Fruit fly (Drosophila melanogaster) whole organism, embryonic: ENCODE measurements around the gene PK1-R.
A peak's percentile ranks its signal among the peaks of the same experiment; 100 is the strongest.

Experiments
- Ada2b ChIP-seq: fragments of 200-800 bp; sonication (Bioruptor generic); IDR thresholded peaks from 2 replicates; pipeline ENCODE4 v1.3.6; 2022; ENCODE audit warnings: missing biosample characterization, missing genetic modification characterization
- B-H1 ChIP-seq: fragments of 200-800 bp; sonication (Bioruptor generic); IDR thresholded peaks from 3 replicates; pipeline ENCODE4 v1.3.6; 2022; ENCODE audit warnings: missing biosample characterization, missing genetic modification characterization
- Blimp-1 ChIP-seq: fragments of 200-800 bp; sonication (Bioruptor generic); optimal IDR thresholded peaks from 3 replicates; lab custom pipeline; 2018; ENCODE audit warnings: missing biosample characterization, missing genetic modification characterization, mild to moderate bottlenecking, moderate library complexity, missing genetic modification reagents
- CG10366 ChIP-seq: fragments of 200-800 bp; sonication (Bioruptor generic); IDR thresholded peaks from 2 replicates; pipeline ENCODE4 v1.3.6; 2022; ENCODE audit warnings: missing biosample characterization, missing genetic modification characterization
- CG10959 ChIP-seq: fragments of 200-800 bp; sonication (Bioruptor generic); IDR thresholded peaks from 2 replicates; pipeline ENCODE4 v1.3.6; 2022; ENCODE audit warnings: missing biosample characterization, missing genetic modification characterization
- CG11247 ChIP-seq: fragments of 200-800 bp; sonication (Bioruptor generic); IDR thresholded peaks from 2 replicates; pipeline ENCODE4 v1.3.6; 2022; ENCODE audit warnings: missing biosample characterization, missing genetic modification characterization
- CG12236 ChIP-seq: fragments of 200-800 bp; sonication (Bioruptor generic); optimal IDR thresholded peaks from 2 replicates; lab custom pipeline; 2016; ENCODE audit warnings: missing biosample characterization, missing genetic modification characterization
- CG15073 ChIP-seq: fragments of 200-800 bp; sonication (Bioruptor generic); optimal IDR thresholded peaks from 2 replicates; lab custom pipeline; 2016; ENCODE audit warnings: missing biosample characterization, missing genetic modification characterization
- CG15601 ChIP-seq: fragments of 200-800 bp; sonication (Bioruptor generic); optimal IDR thresholded peaks from 3 replicates; lab custom pipeline; 2019; ENCODE audit warnings: missing biosample characterization, mild to moderate bottlenecking, missing genetic modification characterization, moderate library complexity
- CG17328 ChIP-seq: fragments of 200-800 bp; sonication (Bioruptor generic); IDR thresholded peaks from 2 replicates; pipeline ENCODE4 v1.3.6; 2022; ENCODE audit warnings: missing biosample characterization, missing genetic modification characterization
- CG2120 ChIP-seq: fragments of 200-800 bp; sonication (Bioruptor generic); optimal IDR thresholded peaks from 3 replicates; lab custom pipeline; 2016; ENCODE audit warnings: missing biosample characterization, missing genetic modification characterization
- CG32767 ChIP-seq: fragments of 200-800 bp; sonication (Bioruptor generic); IDR thresholded peaks from 2 replicates; pipeline ENCODE4 v1.3.6; 2022; ENCODE audit warnings: missing biosample characterization, missing genetic modification characterization
- CG3407 ChIP-seq: fragments of 200-800 bp; sonication (Bioruptor generic); optimal IDR thresholded peaks from 2 replicates; lab custom pipeline; 2018; ENCODE audit warnings: missing biosample characterization, mild to moderate bottlenecking, missing genetic modification characterization
- CG4404 ChIP-seq: fragments of 200-800 bp; sonication (Bioruptor generic); IDR thresholded peaks from 2 replicates; pipeline ENCODE4 v1.3.6; 2022; ENCODE audit warnings: missing biosample characterization, missing genetic modification characterization
- CG6765 ChIP-seq: fragments of 200-800 bp; sonication (Bioruptor generic); optimal IDR thresholded peaks from 3 replicates; lab custom pipeline; 2017; ENCODE audit warnings: missing biosample characterization, mild to moderate bottlenecking, missing genetic modification characterization
- CG6813 ChIP-seq: fragments of 200-800 bp; sonication (Bioruptor generic); optimal IDR thresholded peaks from 2 replicates; lab custom pipeline; 2017; ENCODE audit warnings: missing biosample characterization, missing genetic modification characterization, mild to moderate bottlenecking, moderate library complexity, missing genetic modification reagents
- Camta ChIP-seq: fragments of 200-800 bp; sonication (Bioruptor generic); optimal IDR thresholded peaks from 2 replicates; lab custom pipeline; 2016; ENCODE audit warnings: missing biosample characterization, missing genetic modification characterization
- CkIIα-i1 ChIP-seq: fragments of 200-800 bp; sonication (Bioruptor generic); IDR thresholded peaks from 2 replicates; pipeline ENCODE4 v1.3.6; 2022; ENCODE audit warnings: missing biosample characterization, missing genetic modification characterization
- Dad ChIP-seq: fragments of 200-800 bp; sonication (Bioruptor generic); optimal IDR thresholded peaks from 3 replicates; lab custom pipeline; 2016; ENCODE audit warnings: missing biosample characterization, missing genetic modification characterization
- Fer3 ChIP-seq: fragments of 200-800 bp; sonication (Bioruptor generic); optimal IDR thresholded peaks from 2 replicates; lab custom pipeline; 2018; ENCODE audit warnings: missing biosample characterization, mild to moderate bottlenecking, missing genetic modification characterization, moderate library complexity
- HLH3B ChIP-seq: fragments of 200-800 bp; sonication (Bioruptor generic); IDR thresholded peaks from 2 replicates; pipeline ENCODE4 v1.3.6; 2022; ENCODE audit warnings: missing biosample characterization, missing genetic modification characterization
- Meics ChIP-seq: fragments of 200-800 bp; sonication (Bioruptor generic); optimal IDR thresholded peaks from 2 replicates; lab custom pipeline; 2017; ENCODE audit warnings: missing biosample characterization, mild to moderate bottlenecking, missing genetic modification characterization
- Neu2 ChIP-seq: fragments of 200-800 bp; sonication (Bioruptor generic); optimal IDR thresholded peaks from 3 replicates; lab custom pipeline; 2016; ENCODE audit warnings: missing biosample characterization, missing genetic modification characterization, borderline replicate concordance
- Optix ChIP-seq: fragments of 200-800 bp; sonication (Bioruptor generic); IDR thresholded peaks from 3 replicates; pipeline ENCODE4 v1.3.6; 2022; ENCODE audit warnings: missing biosample characterization, missing genetic modification characterization
- Ptx1 ChIP-seq: fragments of 200-800 bp; sonication (Bioruptor generic); IDR thresholded peaks from 2 replicates; pipeline ENCODE4 v1.3.6; 2022; ENCODE audit warnings: missing biosample characterization, missing genetic modification characterization
- Sin3A ChIP-seq: fragments of >200 bp; optimal IDR thresholded peaks from 2 replicates; lab custom pipeline; 2018
- TFAM ChIP-seq: fragments of 200-800 bp; sonication (Bioruptor generic); optimal IDR thresholded peaks from 2 replicates; lab custom pipeline; 2017; ENCODE audit warnings: missing biosample characterization, missing genetic modification characterization, inconsistent platforms
- bcd ChIP-seq: fragments of 200-800 bp; sonication (Bioruptor generic); optimal IDR thresholded peaks from 2 replicates; lab custom pipeline; 2017; ENCODE audit warnings: missing biosample characterization, mild to moderate bottlenecking, missing genetic modification characterization
- cad ChIP-seq: fragments of >200 bp; optimal IDR thresholded peaks from 2 replicates; lab custom pipeline; 2017; ENCODE audit warnings: missing biosample characterization, missing genetic modification characterization
- cato ChIP-seq: fragments of 200-800 bp; sonication (Bioruptor generic); optimal IDR thresholded peaks from 2 replicates; lab custom pipeline; 2016; ENCODE audit warnings: missing biosample characterization, missing genetic modification characterization, borderline replicate concordance
- cwo ChIP-seq: fragments of 200-800 bp; sonication (Bioruptor generic); optimal IDR thresholded peaks from 3 replicates; lab custom pipeline; 2017; ENCODE audit warnings: missing biosample characterization, missing genetic modification characterization, mild to moderate bottlenecking, moderate library complexity, missing genetic modification reagents
- ems ChIP-seq: fragments of 200-800 bp; sonication (Bioruptor generic); optimal IDR thresholded peaks from 3 replicates; lab custom pipeline; 2016; ENCODE audit warnings: missing biosample characterization, missing genetic modification characterization
- eve ChIP-seq, 2 experiments: fragments of >200 bp; optimal IDR thresholded peaks; 2 replicates each; lab custom pipeline; 2017; ENCODE audit warnings: missing biosample characterization in 2 of 2, missing genetic modification characterization in 2 of 2
- gcm2 ChIP-seq: fragments of 200-800 bp; sonication (Bioruptor generic); optimal IDR thresholded peaks from 2 replicates; lab custom pipeline; 2016; ENCODE audit warnings: missing biosample characterization, missing genetic modification characterization
- gem ChIP-seq: fragments of 200-800 bp; sonication (Bioruptor generic); optimal IDR thresholded peaks from 2 replicates; lab custom pipeline; 2019; ENCODE audit warnings: missing biosample characterization, mild to moderate bottlenecking, missing genetic modification characterization, moderate library complexity
- ind ChIP-seq: fragments of 200-800 bp; sonication (Bioruptor generic); optimal IDR thresholded peaks from 3 replicates; lab custom pipeline; 2016; ENCODE audit warnings: missing biosample characterization, missing genetic modification characterization
- insv ChIP-seq, 2 experiments: fragments of 200-800 bp; sonication (Bioruptor generic); optimal IDR thresholded peaks; 3 replicates each; lab custom pipeline; 2016 to 2018; ENCODE audit warnings: missing biosample characterization in 2 of 2, missing genetic modification characterization in 2 of 2
- jumu ChIP-seq: fragments of 200-800 bp; sonication (Bioruptor generic); optimal IDR thresholded peaks from 3 replicates; lab custom pipeline; 2016; ENCODE audit warnings: missing biosample characterization, missing genetic modification characterization
- nau ChIP-seq: fragments of 200-800 bp; sonication (Bioruptor generic); optimal IDR thresholded peaks from 3 replicates; lab custom pipeline; 2017; ENCODE audit warnings: missing biosample characterization, mild to moderate bottlenecking, missing genetic modification characterization, missing genetic modification reagents
- p53 ChIP-seq: fragments of 200-800 bp; sonication (Bioruptor generic); optimal IDR thresholded peaks from 2 replicates; lab custom pipeline; 2016; ENCODE audit warnings: missing biosample characterization, missing genetic modification characterization
- peb ChIP-seq: fragments of 200-800 bp; sonication (Bioruptor generic); IDR thresholded peaks from 2 replicates; pipeline ENCODE4 v1.3.6; 2022; ENCODE audit warnings: missing biosample characterization, missing genetic modification characterization
- pita ChIP-seq: fragments of 200-800 bp; sonication (Bioruptor generic); optimal IDR thresholded peaks from 2 replicates; lab custom pipeline; 2017; ENCODE audit warnings: missing biosample characterization, mild to moderate bottlenecking, missing genetic modification characterization
- rib ChIP-seq: fragments of 200-800 bp; sonication (Bioruptor generic); IDR thresholded peaks from 2 replicates; pipeline ENCODE4 v1.3.6; 2022; ENCODE audit warnings: missing biosample characterization, missing genetic modification characterization
- salm ChIP-seq: fragments of 200-800 bp; sonication (Bioruptor generic); optimal IDR thresholded peaks from 2 replicates; lab custom pipeline; 2018; ENCODE audit warnings: missing biosample characterization, mild to moderate bottlenecking, missing genetic modification characterization
- shn ChIP-seq: fragments of 200-800 bp; sonication (Bioruptor generic); optimal IDR thresholded peaks from 3 replicates; lab custom pipeline; 2016; ENCODE audit warnings: missing biosample characterization, missing genetic modification characterization
- slou ChIP-seq: fragments of 200-800 bp; sonication (Bioruptor generic); optimal IDR thresholded peaks from 3 replicates; lab custom pipeline; 2016; ENCODE audit warnings: missing biosample characterization, missing genetic modification characterization
- tap ChIP-seq: fragments of 200-800 bp; optimal IDR thresholded peaks from 3 replicates; lab custom pipeline; 2019; ENCODE audit warnings: missing biosample characterization, mild to moderate bottlenecking, missing genetic modification characterization, moderate library complexity
- tna ChIP-seq: fragments of 200-800 bp; sonication (Bioruptor generic); IDR thresholded peaks from 2 replicates; pipeline ENCODE4 v1.3.6; 2022; ENCODE audit warnings: missing biosample characterization, missing genetic modification characterization; ENCODE audit not compliant: partially characterized antibody
- twi ChIP-seq: fragments of 200-800 bp; optimal IDR thresholded peaks from 2 replicates; lab custom pipeline; 2019; ENCODE audit warnings: missing biosample characterization, mild to moderate bottlenecking, missing genetic modification characterization, moderate library complexity

PK1-R gene

DNA sequence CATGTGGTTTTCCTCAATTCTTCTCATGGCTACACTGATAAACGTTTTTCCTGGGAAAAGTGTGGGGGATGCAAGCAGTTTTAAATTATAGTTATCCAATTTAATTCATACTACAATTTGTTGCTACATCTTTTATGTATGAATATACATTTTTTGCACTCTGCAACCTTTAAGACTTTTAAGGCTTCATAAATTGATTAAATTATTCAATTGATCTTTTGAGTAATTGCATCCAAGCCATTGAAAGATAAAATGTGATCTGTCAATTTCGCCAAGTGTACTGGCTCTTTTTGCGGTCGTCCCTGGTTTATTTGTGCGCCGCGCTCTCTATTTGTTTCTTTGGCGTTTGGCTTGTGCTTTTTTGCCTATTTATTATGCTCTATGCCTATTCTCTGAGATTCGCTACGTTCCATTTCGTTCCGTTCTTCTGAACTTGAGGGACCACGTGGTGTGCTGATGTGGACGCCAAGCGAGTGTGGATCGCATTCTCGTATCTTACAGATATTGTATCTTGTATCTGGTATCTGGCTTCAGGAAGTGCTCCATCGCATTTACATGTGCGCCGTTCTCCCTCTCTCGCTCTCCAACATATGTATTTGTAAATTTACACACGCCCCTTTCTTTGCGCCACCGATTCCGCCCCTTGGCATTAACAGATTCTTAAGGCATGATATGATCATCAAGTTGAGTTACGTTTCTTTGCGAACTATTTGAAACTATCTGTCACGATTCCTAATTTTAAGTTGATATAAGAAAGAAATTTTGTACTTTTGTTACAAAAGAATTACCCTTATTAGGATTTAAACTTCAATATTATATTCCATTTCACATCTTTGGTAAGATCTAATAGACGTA, 50.5 kb downstream of the PK1-R start (continued):
- TF ChIP-seq CG3407 (GFP tag; lab: Kevin White, UChicago) (peak; percentile 47), nau (GFP tag; lab: Kevin White, UChicago) (peak; percentile 73), CG11247 (GFP tag; lab: Robert Waterston, UW) (peak; percentile 85), CG32767 (peak; percentile 71; the same call in 1 of the 2 replicates), Ptx1 (peak; percentile 91), Fer3 (tag; lab: Kevin White, UChicago) (peak; percentile 91), peb (0 out of 2 replicates have a peak, but pooled peaks have one; percentile 26), CG15073 (GFP tag; lab: Kevin White, UChicago) (no peak), jumu (peak; percentile 55), CG10959 (no peak), CkIIα-i1 (GFP tag; lab: Robert Waterston, UW) (no peak), Blimp-1 (GFP tag; lab: Kevin White, UChicago) (peak; percentile 54), salm (tag; lab: Kevin White, UChicago) (peak; percentile 52), twi (tag; lab: Kevin White, UChicago) (peak; percentile 13), HLH3B (GFP tag; lab: Robert Waterston, UW) (peak; percentile 63; the same call in 1 of the 2 replicates), CG12236 (GFP tag; lab: Kevin White, UChicago) (peak; percentile 11), rib (GFP tag; lab: Robert Waterston, UW) (peak; percentile 91; the same call in 1 of the 2 replicates), CG6765 (GFP tag; lab: Kevin White, UChicago) (peak; percentile 67), cad (GFP tag; lab: Kevin White, UChicago) (no peak), B-H1 (GFP tag; lab: Robert Waterston, UW) (peak; percentile 78), Dad (GFP tag; lab: Kevin White, UChicago) (peak; percentile 80), gcm2 (GFP tag; lab: Kevin White, UChicago) (no peak), Camta (GFP tag; lab: Kevin White, UChicago) (peak; percentile 84), p53 (GFP tag; lab: Kevin White, UChicago) (peak; percentile 77), slou (GFP tag; lab: Kevin White, UChicago) (peak; percentile 68), CG2120 (GFP tag; lab: Kevin White, UChicago) (peak; percentile 97), gem (tag; lab: Kevin White, UChicago) (peak; percentile 92), Meics (GFP tag; lab: Kevin White, UChicago) (peak; percentile 93), tap (tag; lab: Kevin White, UChicago) (peak; percentile 67), CG6813 (GFP tag; lab: Kevin White, UChicago) (peak; percentile 82), Ada2b (peak; percentile 82), CG17328 (GFP tag; lab: Robert Waterston, UW) (peak; percentile 58; the same call in 1 of the 2 replicates), shn (peak; percentile 90), CG10366 (GFP tag; lab: Robert Waterston, UW) (peak; percentile 72), TFAM (GFP tag; lab: Kevin White, UChicago) (no peak), CG15601 (tag; lab: Kevin White, UChicago) (no peak), CG4404 (peak; percentile 83), ind (GFP tag; lab: Kevin White, UChicago) (peak; percentile 86), tna (GFP tag; lab: Robert Waterston, UW) (no peak), cwo (peak; percentile 85), bcd (GFP tag; lab: Kevin White, UChicago) (peak; percentile 89), ems (peak; percentile 70), cato (GFP tag; lab: Kevin White, UChicago) (peak; percentile 28), insv (GFP tag; optimal IDR thresholded peaks at IDR 0.05; lab: Kevin White, UChicago) (peak in 1 of 2 experiments; percentile 33), Sin3A (lab: Kevin White, UChicago) (no peak), Neu2 (no peak), eve (GFP tag; optimal IDR thresholded peaks at IDR 0.05; lab: Kevin White, UChicago) (peak in 1 of 2 experiments; percentile 87), pita (no peak), Optix (GFP tag; lab: Robert Waterston, UW) (0 out of 3 replicates have a peak, but pooled peaks have one; percentile 13)
